Worm (Caenorhabditis elegans): ENCODE measurements around the gene acl-12.

The acl-12 gene

ce11 chrX:7415420-7415819 lies 27.0 kb downstream of the acl-12 start, which contains the start of gene C10A4.7:
Gene C10A4.7, minus strand, starts transcription at chrX:7415520.
- TF ChIP-seq sma-9 (GFP tag; optimal IDR thresholded peaks at IDR 0.05) = no peak
- no peak for TF ChIP-seq sma-9 (tag; optimal IDR thresholded peaks at IDR 0.05)
- no peak for TF ChIP-seq unc-39 (tag; optimal IDR thresholded peaks at IDR 0.05)
- no peak for TF ChIP-seq nhr-77 (tag; optimal IDR thresholded peaks at IDR 0.05)
- no peak for TF ChIP-seq lsy-2 (tag; optimal IDR thresholded peaks at IDR 0.05)
- no peak for TF ChIP-seq aly-2 (tag; optimal IDR thresholded peaks at IDR 0.05)
- TF ChIP-seq ceh-16 (tag; optimal IDR thresholded peaks at IDR 0.05) = no peak
- no peak for TF ChIP-seq nhr-12 (tag; optimal IDR thresholded peaks at IDR 0.05)
- TF ChIP-seq ZK546.5 (tag; optimal IDR thresholded peaks at IDR 0.05) = no peak
- TF ChIP-seq lin-13 (GFP tag; optimal IDR thresholded peaks at IDR 0.05) = no peak
- no peak for TF ChIP-seq Y55F3AM.14 (GFP tag; optimal IDR thresholded peaks at IDR 0.05)

ce11 chrX:7409935-7410334 lies 32.4 kb downstream of the acl-12 start, which contains the start of gene C10A4.2:
Gene C10A4.2, plus strand, starts transcription at chrX:7410235.
- no peak for TF ChIP-seq ztf-4 (tag; optimal IDR thresholded peaks at IDR 0.05)
- no peak for TF ChIP-seq elt-1 (tag; optimal IDR thresholded peaks at IDR 0.05)
- no peak for TF ChIP-seq nhr-129 (tag; optimal IDR thresholded peaks at IDR 0.05)
- TF ChIP-seq ztf-11 (tag; optimal IDR thresholded peaks at IDR 0.05) = no peak
- no peak for TF ChIP-seq ama-1 (optimal IDR thresholded peaks at IDR 0.05)
- no peak for TF ChIP-seq unc-62 (GFP tag; optimal IDR thresholded peaks at IDR 0.05)
- no peak for TF ChIP-seq nhr-25 (tag; optimal IDR thresholded peaks at IDR 0.05)
- no peak for TF ChIP-seq egl-27 (tag; optimal IDR thresholded peaks at IDR 0.05)
- no peak for TF ChIP-seq nhr-11 (tag; optimal IDR thresholded peaks at IDR 0.05)
- TF ChIP-seq nhr-12 (tag; optimal IDR thresholded peaks at IDR 0.05) = no peak

ce11 chrX:7409030-7409429 lies 33.3 kb downstream of the acl-12 start:
- TF ChIP-seq lin-39 (tag; optimal IDR thresholded peaks at IDR 0.05) (no peak), R02D3.7 (tag; optimal IDR thresholded peaks at IDR 0.05) (no peak), ZK546.5 (tag; optimal IDR thresholded peaks at IDR 0.05) (no peak), mdl-1 (tag; optimal IDR thresholded peaks at IDR 0.05) (no peak), dmd-4 (tag; optimal IDR thresholded peaks at IDR 0.05) (no peak)

ce11 chrX:7407749-7408148 lies 34.6 kb downstream of the acl-12 start:
- TF ChIP-seq F13H6.1 (tag; optimal IDR thresholded peaks at IDR 0.05) = no peak
- no peak for TF ChIP-seq ZK546.5 (tag; optimal IDR thresholded peaks at IDR 0.05)
- no peak for TF ChIP-seq blmp-1 (tag; optimal IDR thresholded peaks at IDR 0.05; ENCODE audit: insufficient read depth)
- no peak for TF ChIP-seq unc-62 (GFP tag; optimal IDR thresholded peaks at IDR 0.05)
- no peak for TF ChIP-seq ztf-1 (GFP tag; conservative IDR thresholded peaks at IDR 0.05)
- TF ChIP-seq nhr-25 (tag; optimal IDR thresholded peaks at IDR 0.05) = no peak
- no peak for TF ChIP-seq alr-1 (tag; optimal IDR thresholded peaks at IDR 0.05)
- no peak for TF ChIP-seq mdl-1 (tag; optimal IDR thresholded peaks at IDR 0.05)
- no peak for TF ChIP-seq nhr-12 (tag; optimal IDR thresholded peaks at IDR 0.05)
- no peak for TF ChIP-seq snpc-4 (tag; optimal IDR thresholded peaks at IDR 0.05)
- TF ChIP-seq fos-1 (tag; optimal IDR thresholded peaks at IDR 0.05) = no peak
- no peak for TF ChIP-seq nhr-10 (tag; optimal IDR thresholded peaks at IDR 0.05)
- TF ChIP-seq nhr-77 (tag; optimal IDR thresholded peaks at IDR 0.05) = no peak
- TF ChIP-seq lin-39 (tag; optimal IDR thresholded peaks at IDR 0.05) = no peak
- no peak for TF ChIP-seq sem-4 (tag; optimal IDR thresholded peaks at IDR 0.05)

ce11 chrX:7405393-7405792 lies 37.0 kb downstream of the acl-12 start, which contains the start of gene C10A4.3:
Gene C10A4.3, plus strand, starts transcription at chrX:7405693.
- TF ChIP-seq fos-1 (tag; optimal IDR thresholded peaks at IDR 0.05) (no peak), crh-2 (tag; optimal IDR thresholded peaks at IDR 0.05) (no peak), ceh-16 (tag; optimal IDR thresholded peaks at IDR 0.05) (no peak), lin-39 (tag; optimal IDR thresholded peaks at IDR 0.05) (no peak), nhr-129 (tag; optimal IDR thresholded peaks at IDR 0.05) (no peak), elt-3 (tag; optimal IDR thresholded peaks at IDR 0.05) (no peak), Y55F3AM.14 (GFP tag; optimal IDR thresholded peaks at IDR 0.05) (no peak), nhr-25 (tag; optimal IDR thresholded peaks at IDR 0.05) (no peak), lin-13 (GFP tag; optimal IDR thresholded peaks at IDR 0.05) (no peak), sem-4 (tag; optimal IDR thresholded peaks at IDR 0.05) (no peak), nhr-10 (tag; optimal IDR thresholded peaks at IDR 0.05) (no peak), R02D3.7 (tag; optimal IDR thresholded peaks at IDR 0.05) (no peak), blmp-1 (tag; optimal IDR thresholded peaks at IDR 0.05; ENCODE audit: insufficient read depth) (no peak)

Data from whole organism, L2 larva.